Fruit fly (Drosophila melanogaster): ENCODE measurements around the gene CG3534.
"Not testable (repeated sequence)": the region's sequence is repeated elsewhere in the genome, so short reads cannot be mapped to it uniquely, and the experiment has no call there.

The CG3534 gene

DNA sequence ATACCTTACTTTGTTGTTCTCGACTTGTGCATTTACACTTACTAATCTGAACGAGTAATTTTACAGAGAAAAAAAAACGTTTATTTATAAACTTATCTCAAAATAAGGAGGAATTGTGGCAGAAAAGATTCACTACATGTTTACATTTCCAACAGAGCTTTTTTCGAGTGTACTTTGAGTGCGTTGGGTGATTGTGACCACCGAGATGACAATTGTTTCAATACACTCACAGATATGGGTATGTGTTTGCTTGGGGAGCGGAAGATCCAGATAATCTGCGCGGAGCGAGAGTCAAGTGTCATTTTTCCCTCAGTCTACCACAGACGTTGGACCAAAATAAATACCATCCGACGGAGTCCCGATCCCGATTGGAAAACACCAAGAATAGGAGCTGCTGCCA, 3.5 kb upstream of the CG3534 start, which contains the start of gene CG31274:
Gene CG31274 (plus strand): TSS at position 301 of the 400 bp plus-strand sequence.
- TF ChIP-seq h, Sin3A, ttk (optimal IDR thresholded peaks at IDR 0.05): not testable (repeated sequence)

DNA sequence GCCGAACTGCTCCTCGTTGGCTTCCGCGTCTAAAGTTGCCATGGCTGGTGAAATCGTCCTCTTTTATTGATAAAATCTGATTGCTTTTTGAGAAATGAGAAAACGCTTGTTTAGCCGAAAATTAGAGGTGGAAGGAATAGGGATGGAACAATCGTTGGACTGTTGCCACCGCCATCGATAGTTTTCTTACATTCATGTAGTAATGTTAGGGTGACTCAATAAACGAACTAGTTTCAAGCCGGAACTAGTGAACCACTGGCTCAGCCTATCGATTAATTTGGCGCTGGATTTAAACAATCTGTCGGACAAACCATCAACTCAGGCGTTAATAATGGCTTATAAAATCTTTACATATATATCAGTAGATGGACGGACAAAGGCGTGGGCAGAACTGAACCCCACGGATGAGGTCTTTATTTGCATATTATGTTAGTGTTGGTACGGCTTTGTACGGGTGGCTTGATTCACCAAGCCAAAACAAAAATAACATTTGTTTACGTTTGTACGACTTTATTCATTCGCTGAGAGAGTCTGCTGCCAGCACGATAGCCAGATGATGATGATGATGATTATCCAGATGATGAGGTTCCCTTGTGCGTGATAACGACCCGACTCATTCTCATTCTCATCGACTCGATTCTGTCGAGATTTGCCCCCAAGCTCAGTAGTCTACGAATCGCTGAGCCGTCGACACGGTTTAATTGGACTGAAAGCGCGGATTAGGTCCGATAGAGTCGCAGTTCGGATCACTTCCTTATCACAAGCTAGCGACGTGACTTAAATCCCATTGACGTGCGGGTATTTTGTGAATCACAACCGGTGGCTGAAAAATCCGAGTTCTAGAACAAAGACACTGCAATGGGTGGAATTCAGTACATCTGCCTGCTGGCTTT, 6.2 kb downstream of the CG3534 start, which contains the start of the genes Sf3a1 and Irc:
Gene Sf3a1 (minus strand): TSS at position 138 of the 893 bp plus-strand sequence.
Gene Irc (plus strand): TSS at position 658 of the 893 bp plus-strand sequence.
- no peak for TF ChIP-seq ttk (optimal IDR thresholded peaks at IDR 0.05)
- TF ChIP-seq psq (optimal IDR thresholded peaks at IDR 0.05) = no peak
- TF ChIP-seq insv (optimal IDR thresholded peaks at IDR 0.05) = no peak

dm6 chr3R:17003468-17003867, 7.2 kb downstream of the CG3534 start:
- TF ChIP-seq Sin3A (optimal IDR thresholded peaks at IDR 0.05) (no peak), ttk (optimal IDR thresholded peaks at IDR 0.05) (no peak), h (optimal IDR thresholded peaks at IDR 0.05) (no peak), insv (optimal IDR thresholded peaks at IDR 0.05) (no peak), Myc (optimal IDR thresholded peaks at IDR 0.05) (no peak), psq (optimal IDR thresholded peaks at IDR 0.05) (no peak)

dm6 chr3R:17007336-17007735, 11.1 kb downstream of the CG3534 start:
- TF ChIP-seq insv (optimal IDR thresholded peaks at IDR 0.05) = no peak
- TF ChIP-seq Sin3A (optimal IDR thresholded peaks at IDR 0.05) = no peak
- TF ChIP-seq psq (optimal IDR thresholded peaks at IDR 0.05) = no peak
- no peak for TF ChIP-seq ttk (optimal IDR thresholded peaks at IDR 0.05)
- TF ChIP-seq Myc (optimal IDR thresholded peaks at IDR 0.05) = no peak
- TF ChIP-seq h (optimal IDR thresholded peaks at IDR 0.05) = no peak

DNA sequence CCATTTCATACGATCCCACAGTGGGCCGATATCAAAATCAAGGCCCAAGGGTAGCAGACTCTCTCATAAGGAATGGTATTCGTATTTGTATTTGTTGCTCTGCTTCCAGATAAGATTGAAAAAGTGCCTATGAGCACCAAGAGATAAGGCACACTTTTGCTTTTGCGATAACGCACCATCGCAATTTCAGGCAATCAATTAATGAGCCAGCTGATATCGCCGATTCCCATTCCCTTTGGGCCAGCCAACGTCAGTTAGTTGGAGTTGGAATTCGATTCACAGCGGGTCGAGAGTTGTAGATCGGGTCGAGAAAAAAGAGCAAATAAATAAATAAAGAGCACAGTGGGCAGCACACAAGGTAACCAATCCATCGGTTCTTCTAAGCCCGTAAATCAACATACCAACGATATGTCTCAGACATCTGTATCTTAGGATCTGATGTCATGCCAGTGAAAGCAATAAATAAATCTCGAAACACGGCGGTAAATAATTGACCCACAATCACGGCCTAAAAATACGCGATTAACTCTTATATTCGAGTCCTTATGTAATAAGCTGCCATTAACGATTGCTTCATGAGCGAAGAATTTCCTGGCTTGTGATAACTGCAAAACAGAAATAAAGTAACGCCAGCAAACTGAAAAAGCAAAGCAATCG, 11.9 kb downstream of the CG3534 start, which contains the start of gene CG8907:
Gene CG8907 (plus strand): TSS at position 252 of the 657 bp plus-strand sequence.
- no peak for TF ChIP-seq psq (optimal IDR thresholded peaks at IDR 0.05)
- TF ChIP-seq Sin3A (optimal IDR thresholded peaks at IDR 0.05) = no peak
- TF ChIP-seq ttk (optimal IDR thresholded peaks at IDR 0.05) = no peak
- TF ChIP-seq Myc (optimal IDR thresholded peaks at IDR 0.05) = no peak
- TF ChIP-seq h (optimal IDR thresholded peaks at IDR 0.05) = no peak

- no peak for TF ChIP-seq psq (optimal IDR thresholded peaks at IDR 0.05)
Measured at dm6 chr3R:17008675-17009022, 12.4 kb downstream of the CG3534 start.

DNA sequence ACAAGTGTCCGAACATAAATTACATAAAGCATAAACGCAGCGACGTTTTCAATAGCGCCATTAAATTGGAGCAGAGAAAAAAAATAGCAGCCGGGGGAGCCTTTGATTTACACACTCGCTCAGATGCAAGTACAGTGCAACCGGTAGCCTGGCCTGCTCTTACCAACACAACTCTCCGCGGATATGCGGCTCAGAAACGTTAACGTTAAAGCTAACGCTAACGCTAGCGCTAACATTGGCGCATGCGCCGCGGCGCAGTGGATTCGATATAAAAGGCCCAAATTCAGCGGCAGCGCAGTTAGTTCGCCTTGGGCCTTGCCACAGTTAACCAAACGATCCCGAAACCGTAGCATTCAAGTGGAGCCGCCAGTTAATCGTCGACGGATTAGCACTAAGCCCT, 18.0 kb downstream of the CG3534 start, which contains the start of gene Pxd:
Gene Pxd (plus strand): TSS at position 301 of the 400 bp plus-strand sequence.
- TF ChIP-seq psq (optimal IDR thresholded peaks at IDR 0.05) (no peak), h (optimal IDR thresholded peaks at IDR 0.05) (no peak), Sin3A (optimal IDR thresholded peaks at IDR 0.05) (no peak), ttk (optimal IDR thresholded peaks at IDR 0.05) (no peak), insv (optimal IDR thresholded peaks at IDR 0.05) (no peak), Myc (optimal IDR thresholded peaks at IDR 0.05) (no peak)

DNA sequence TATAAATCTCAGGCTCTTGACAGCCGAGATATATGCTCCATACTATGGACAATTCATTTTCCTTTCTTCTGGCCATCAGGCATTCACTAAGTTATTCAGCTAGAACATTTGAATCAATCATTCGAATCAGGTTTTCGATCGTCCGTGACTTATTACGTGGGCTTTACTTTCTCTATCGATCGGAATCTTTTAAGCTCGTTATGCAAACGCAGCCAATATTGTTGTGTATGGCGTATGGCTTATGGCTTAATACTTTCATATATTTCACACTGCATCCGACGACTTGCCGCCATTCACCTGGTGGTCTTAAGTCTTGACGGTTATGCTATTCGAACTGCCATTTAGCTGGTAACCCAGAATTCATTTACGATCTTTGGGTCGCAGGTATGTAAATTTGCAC, 19.9 kb downstream of the CG3534 start:
- TF ChIP-seq h (optimal IDR thresholded peaks at IDR 0.05) (no peak), psq (optimal IDR thresholded peaks at IDR 0.05) (no peak), Sin3A (optimal IDR thresholded peaks at IDR 0.05) (no peak)

DNA sequence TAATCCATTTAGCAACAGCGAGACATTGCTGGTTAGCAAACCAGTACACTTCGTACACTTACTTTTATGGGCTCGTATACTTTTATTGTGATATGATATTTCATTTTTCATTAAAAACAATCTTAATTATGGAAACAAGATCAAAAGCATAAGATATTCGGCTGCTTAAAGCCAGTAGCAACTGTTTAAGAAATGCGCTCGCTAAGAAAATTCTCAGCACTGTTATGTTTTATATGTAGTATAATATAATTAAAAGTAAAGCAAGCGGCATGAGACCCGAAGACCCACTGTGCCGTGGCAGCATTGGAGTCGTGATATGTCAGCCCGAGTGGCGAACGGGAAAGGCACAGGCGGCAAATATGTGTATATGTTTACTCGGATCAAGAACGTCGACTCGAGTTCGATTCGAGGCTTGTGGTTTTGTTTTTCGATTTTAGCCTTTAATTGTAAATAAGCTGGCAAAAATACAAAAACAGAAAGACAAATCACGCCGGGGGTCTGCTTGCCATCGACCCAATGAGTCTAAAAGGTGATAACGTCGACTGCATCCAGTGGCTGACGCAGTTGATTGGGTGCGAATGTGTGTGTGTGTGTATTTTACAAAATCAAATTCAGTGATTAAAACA, 22.8 kb downstream of the CG3534 start:
- no peak for TF ChIP-seq Myc (optimal IDR thresholded peaks at IDR 0.05)
- no peak for TF ChIP-seq h (optimal IDR thresholded peaks at IDR 0.05)
- TF ChIP-seq ttk (optimal IDR thresholded peaks at IDR 0.05) = no peak
- TF ChIP-seq Sin3A (optimal IDR thresholded peaks at IDR 0.05) = no peak
- no peak for TF ChIP-seq psq (optimal IDR thresholded peaks at IDR 0.05)
- no peak for TF ChIP-seq insv (optimal IDR thresholded peaks at IDR 0.05)

DNA sequence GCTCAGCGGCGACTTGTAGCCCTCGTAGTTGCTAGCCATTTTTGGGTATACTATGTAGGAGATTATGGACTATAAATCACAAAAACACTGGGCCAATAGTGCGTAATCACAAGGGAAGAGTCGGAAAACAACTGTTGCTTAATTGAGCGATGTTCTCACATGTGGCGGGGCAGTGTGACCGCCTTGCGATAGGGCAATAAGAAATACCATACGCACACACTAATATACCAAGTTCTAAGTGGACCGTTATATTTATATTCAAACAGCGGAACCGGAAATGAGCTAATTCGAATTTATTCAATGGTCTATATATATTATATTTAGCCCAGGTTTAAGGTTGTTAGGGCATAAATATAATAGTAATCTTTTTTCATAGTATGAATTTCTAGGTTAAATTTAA, 24.7 kb downstream of the CG3534 start, which contains the start of gene Adsl:
Gene Adsl (minus strand): TSS at position 165 of the 400 bp plus-strand sequence.
- no peak for TF ChIP-seq Sin3A (optimal IDR thresholded peaks at IDR 0.05)
- TF ChIP-seq psq (optimal IDR thresholded peaks at IDR 0.05) = no peak
- no peak for TF ChIP-seq h (optimal IDR thresholded peaks at IDR 0.05)
- no peak for TF ChIP-seq insv (optimal IDR thresholded peaks at IDR 0.05)
- TF ChIP-seq Myc (optimal IDR thresholded peaks at IDR 0.05) = no peak
- TF ChIP-seq ttk (optimal IDR thresholded peaks at IDR 0.05) = no peak

DNA sequence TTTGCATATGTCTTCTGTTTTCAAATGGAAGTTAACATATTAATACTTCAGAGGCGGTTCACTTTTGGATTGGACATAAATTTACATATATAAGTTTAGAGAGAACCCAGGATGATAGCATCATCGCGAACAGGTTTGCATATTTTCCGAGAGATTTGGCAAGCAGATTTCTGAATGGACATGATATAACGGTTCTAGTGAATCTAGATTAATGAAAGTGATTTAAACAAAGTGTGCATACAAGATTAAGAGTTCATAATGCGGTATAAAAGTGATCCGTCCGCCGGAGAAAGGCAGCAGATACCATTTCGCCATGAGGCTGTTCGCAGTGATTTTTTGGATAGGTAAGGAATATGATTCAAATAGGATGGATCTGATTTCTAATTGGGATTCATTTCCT, 32.1 kb downstream of the CG3534 start, which contains the start of gene CG5225:
Gene CG5225 (plus strand): TSS at position 301 of the 400 bp plus-strand sequence.
- TF ChIP-seq psq (optimal IDR thresholded peaks at IDR 0.05) = no peak
- TF ChIP-seq insv (optimal IDR thresholded peaks at IDR 0.05) = no peak
- no peak for TF ChIP-seq ttk (optimal IDR thresholded peaks at IDR 0.05)

dm6 chr3R:17029796-17030195, 33.5 kb downstream of the CG3534 start:
- no peak for TF ChIP-seq Myc (optimal IDR thresholded peaks at IDR 0.05)
- TF ChIP-seq Sin3A (optimal IDR thresholded peaks at IDR 0.05) = no peak
- TF ChIP-seq insv (optimal IDR thresholded peaks at IDR 0.05) = no peak
- no peak for TF ChIP-seq ttk (optimal IDR thresholded peaks at IDR 0.05)
- no peak for TF ChIP-seq h (optimal IDR thresholded peaks at IDR 0.05)
- no peak for TF ChIP-seq psq (optimal IDR thresholded peaks at IDR 0.05)
